Fruit fly (Drosophila melanogaster): ENCODE measurements around the gene CG31546.

CG31546 gene

DNA sequence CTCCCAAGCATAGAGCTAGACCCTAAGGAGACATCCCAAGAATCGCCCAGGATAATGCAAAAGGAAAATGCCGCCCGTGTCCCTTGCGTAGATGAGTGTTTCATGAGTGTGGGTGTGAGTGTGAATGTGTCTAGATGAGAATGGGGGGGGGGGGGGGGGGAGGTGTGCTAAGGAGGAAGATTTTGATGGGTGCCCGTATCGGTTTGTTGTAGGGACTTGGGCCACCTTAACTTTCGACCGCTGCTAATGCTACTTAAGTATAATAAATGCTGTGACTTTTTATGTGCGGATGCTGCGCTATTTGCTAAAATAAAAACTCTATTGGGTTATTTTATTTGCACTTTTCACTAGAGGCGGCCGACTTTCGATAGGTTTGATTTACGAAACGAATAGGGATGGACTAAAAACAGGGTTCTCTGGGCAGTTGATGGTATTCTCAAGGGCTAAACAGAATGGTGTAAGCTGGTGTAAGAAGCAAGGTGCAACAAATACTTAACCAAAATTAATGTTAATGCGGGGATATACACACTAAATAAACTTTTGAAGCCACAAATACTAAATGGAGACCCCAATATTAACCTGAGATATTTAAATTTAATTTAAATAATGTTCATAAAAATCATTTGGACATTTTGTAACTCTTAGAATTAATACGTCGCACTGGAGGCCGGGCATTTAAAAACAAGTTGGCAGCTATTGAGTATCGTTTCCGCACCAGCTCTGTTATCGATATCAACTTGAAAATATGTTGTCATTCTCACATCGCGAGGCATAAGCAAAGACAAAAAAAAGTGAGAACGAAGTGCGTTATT lies 33.7 kb upstream of the CG31546 start, which contains the start of the genes Xe7 and Atg17 (continued):
- peak; percentile 72 for TF ChIP-seq CG8765 (GFP tag; IDR thresholded peaks at IDR 0.05)
- no peak for TF ChIP-seq CG7963 (GFP tag; IDR thresholded peaks at IDR 0.05; ENCODE audit: partially characterized antibody)
- peak; percentile 71 for TF ChIP-seq ab (GFP tag; optimal IDR thresholded peaks at IDR 0.05)
- peak; percentile 84 for TF ChIP-seq Ada2b (GFP tag; IDR thresholded peaks at IDR 0.05)
- TF ChIP-seq vnd (GFP tag; IDR thresholded peaks at IDR 0.05; ENCODE audit: partially characterized antibody) = peak; percentile 58; the same call in 2 of the 3 replicates
- peak; percentile 45 for TF ChIP-seq salm (tag; optimal IDR thresholded peaks at IDR 0.05)
- peak; percentile 69 for TF ChIP-seq Scr (GFP tag; IDR thresholded peaks at IDR 0.05; ENCODE audit: partially characterized antibody)
- peak; percentile 66 for TF ChIP-seq Elba2 (GFP tag; optimal IDR thresholded peaks at IDR 0.05)
- TF ChIP-seq Hr78 (GFP tag; optimal IDR thresholded peaks at IDR 0.05) = no peak
- TF ChIP-seq corto (GFP tag; optimal IDR thresholded peaks at IDR 0.05) = peak; percentile 64
- peak; percentile 34; the same call in 1 of the 2 replicates for TF ChIP-seq Adf1 (GFP tag; IDR thresholded peaks at IDR 0.05)
- TF ChIP-seq fru (optimal IDR thresholded peaks at IDR 0.05) = no peak
- peak; percentile 99 for TF ChIP-seq crol (GFP tag; IDR thresholded peaks at IDR 0.05)
- peak; percentile 80 for TF ChIP-seq ci (GFP tag; IDR thresholded peaks at IDR 0.05)
- no peak for TF ChIP-seq HLHmδ (GFP tag; optimal IDR thresholded peaks at IDR 0.05)
- peak; percentile 71 for TF ChIP-seq stwl (tag; optimal IDR thresholded peaks at IDR 0.05)
- peak; percentile 92 for TF ChIP-seq chn (GFP tag; optimal IDR thresholded peaks at IDR 0.05)
- TF ChIP-seq abd-A (tag; optimal IDR thresholded peaks at IDR 0.05) = no peak
- peak; percentile 93 for TF ChIP-seq CG12155 (GFP tag; optimal IDR thresholded peaks at IDR 0.05)
- peak; percentile 61 for TF ChIP-seq Mes4 (GFP tag; optimal IDR thresholded peaks at IDR 0.05)
- TF ChIP-seq CG14014 (GFP tag; IDR thresholded peaks at IDR 0.05) = peak; percentile 87
- TF ChIP-seq Opbp (GFP tag; IDR thresholded peaks at IDR 0.05; ENCODE audit: partially characterized antibody) = peak; percentile 65; the same call in 2 of the 3 replicates
- peak; percentile 80 for TF ChIP-seq NC2β (GFP tag; optimal IDR thresholded peaks at IDR 0.05)
- TF ChIP-seq CG13775 (GFP tag; optimal IDR thresholded peaks at IDR 0.05) = peak; percentile 95
- peak; percentile 61 for TF ChIP-seq kah (GFP tag; optimal IDR thresholded peaks at IDR 0.05)
- TF ChIP-seq tll (GFP tag; optimal IDR thresholded peaks at IDR 0.05) = peak; percentile 48
- peak; percentile 92 for TF ChIP-seq bab2 (GFP tag; optimal IDR thresholded peaks at IDR 0.05)
- peak in 1 of 2 experiments; percentile 25 for TF ChIP-seq eve (GFP tag; optimal IDR thresholded peaks at IDR 0.05)
- no peak for TF ChIP-seq CG7745 (tag; optimal IDR thresholded peaks at IDR 0.05)
- TF ChIP-seq gcm (GFP tag; optimal IDR thresholded peaks at IDR 0.05) = peak; percentile 67
- TF ChIP-seq CG18619 (GFP tag; optimal IDR thresholded peaks at IDR 0.05) = peak; percentile 92
- TF ChIP-seq MESR4 (GFP tag; optimal IDR thresholded peaks at IDR 0.05) = peak; percentile 96
- TF ChIP-seq croc (GFP tag; conservative IDR thresholded peaks at IDR 0.05) = peak; percentile 87
- TF ChIP-seq NFAT (GFP tag; IDR thresholded peaks at IDR 0.05) = peak; percentile 93
- TF ChIP-seq sqz (GFP tag; optimal IDR thresholded peaks at IDR 0.05) = peak; percentile 87
- peak; percentile 65; the same call in 2 of the 3 replicates for TF ChIP-seq CG16813 (GFP tag; IDR thresholded peaks at IDR 0.05; ENCODE audit: partially characterized antibody)
- TF ChIP-seq MBD-R2 (GFP tag; IDR thresholded peaks at IDR 0.05) = peak; percentile 73
- peak; percentile 76; the same call in 1 of the 2 replicates for TF ChIP-seq rib (GFP tag; IDR thresholded peaks at IDR 0.05)
- peak; percentile 78 for TF ChIP-seq CG13123 (GFP tag; optimal IDR thresholded peaks at IDR 0.05)
- TF ChIP-seq bowl (GFP tag; IDR thresholded peaks at IDR 0.05) = no peak
- no peak for TF ChIP-seq h (optimal IDR thresholded peaks at IDR 0.05)
- peak; percentile 27; the same call in 1 of the 2 replicates for TF ChIP-seq nerfin-2 (GFP tag; IDR thresholded peaks at IDR 0.05; ENCODE audit: partially characterized antibody)
- TF ChIP-seq chif (GFP tag; optimal IDR thresholded peaks at IDR 0.05) = peak; percentile 79 to 90
- peak; percentile 54; the same call in 1 of the 3 replicates for TF ChIP-seq gce (GFP tag; IDR thresholded peaks at IDR 0.05)
- peak; percentile 85 for TF ChIP-seq HHEX (GFP tag; optimal IDR thresholded peaks at IDR 0.05)
- TF ChIP-seq unc-4 (GFP tag; IDR thresholded peaks at IDR 0.05; ENCODE audit: partially characterized antibody) = peak; percentile 66
- 0 out of 2 replicates have a peak, but pooled peaks have one; percentile 40 for TF ChIP-seq sim (GFP tag; IDR thresholded peaks at IDR 0.05)
- TF ChIP-seq CG14965 (GFP tag; optimal IDR thresholded peaks at IDR 0.05; ENCODE audit: borderline replicate concordance) = no peak
